Worm (Caenorhabditis elegans): ENCODE measurements around the gene sos-1.
"Not testable (repeated sequence)": the region's sequence is repeated elsewhere in the genome, so short reads cannot be mapped to it uniquely, and the experiment has no call there.

Gene sos-1

ce11 chrV:4481823-4482222 is 67.3 kb downstream of the sos-1 start:
- TF ChIP-seq skn-1 (tag; optimal IDR thresholded peaks at IDR 0.05) (no peak), aha-1 (tag) (peak; percentile 86), ceh-32 (tag; optimal IDR thresholded peaks at IDR 0.05; ENCODE audit: poor library complexity) (no peak), lin-1 (GFP tag; IDR thresholded peaks at IDR 0.05) (no peak)

ce11 chrV:4474543-4474942 is 74.5 kb downstream of the sos-1 start, which contains the start of gene str-35:
Gene str-35, plus strand, starts transcription at chrV:4474843.
- TF ChIP-seq nhr-42 (GFP tag; IDR thresholded peaks at IDR 0.05); pqm-1 (tag; optimal IDR thresholded peaks at IDR 0.05); ceh-28 (tag; optimal IDR thresholded peaks at IDR 0.05): not testable (repeated sequence)

- TF ChIP-seq tra-1 (GFP tag; IDR thresholded peaks at IDR 0.05) = no peak
- no peak for TF ChIP-seq nhr-6 (tag; optimal IDR thresholded peaks at IDR 0.05)
- TF ChIP-seq fos-1 (tag; optimal IDR thresholded peaks at IDR 0.05) = no peak
- TF ChIP-seq lin-15B (tag; optimal IDR thresholded peaks at IDR 0.05) = no peak
- TF ChIP-seq R02D3.7 (tag; optimal IDR thresholded peaks at IDR 0.05) = no peak
- TF ChIP-seq nhr-111 (GFP tag; optimal IDR thresholded peaks at IDR 0.05) = no peak
- TF ChIP-seq nhr-237 (tag; optimal IDR thresholded peaks at IDR 0.05) = no peak
- TF ChIP-seq ceh-44 (GFP tag; IDR thresholded peaks at IDR 0.05) = no peak
- no peak for TF ChIP-seq hlh-30 (tag; optimal IDR thresholded peaks at IDR 0.05; ENCODE audit: insufficient read depth)
- no peak for TF ChIP-seq unc-62 (GFP tag; optimal IDR thresholded peaks at IDR 0.05 in 1 of 2)
- TF ChIP-seq unc-62 (tag; optimal IDR thresholded peaks at IDR 0.05) = no peak
- no peak for TF ChIP-seq dpl-1 (GFP tag; optimal IDR thresholded peaks at IDR 0.05)
- TF ChIP-seq mxl-2 (GFP tag; conservative IDR thresholded peaks at IDR 0.05) = no peak
- no peak for TF ChIP-seq ztf-11 (tag; optimal IDR thresholded peaks at IDR 0.05)
- no peak for TF ChIP-seq nhr-42 (GFP tag; IDR thresholded peaks at IDR 0.05)
Measured at ce11 chrV:4471065-4471464, 78.0 kb downstream of the sos-1 start, which contains the start of gene T08H10.3. Gene T08H10.3, plus strand, starts transcription at chrV:4471365.

All from whole organism, L4 larva.